Worm (Caenorhabditis elegans) whole organism, L2 larva: ENCODE results near the gene C35D10.6.

Source experiments
- ama-1 ChIP-seq: fragments of 150-350 bp; optimal IDR thresholded peaks from 2 replicates; lab custom pipeline; 2018; ENCODE audit warnings: inconsistent platforms
- blmp-1 ChIP-seq: sonication (generic microtip); optimal IDR thresholded peaks from 2 replicates; lab custom pipeline; 2017; ENCODE audit warnings: missing genetic modification characterization, mild to moderate bottlenecking, missing compliant biosample characterization, antibody characterized with exemption, moderate library complexity; ENCODE audit not compliant: insufficient read depth
- egl-27 ChIP-seq: sonication (generic microtip); optimal IDR thresholded peaks from 3 replicates; lab custom pipeline; 2017; ENCODE audit warnings: missing biosample characterization, missing genetic modification reagents, missing genetic modification characterization
- gmeb-1 ChIP-seq: fragments of 150-350 bp; optimal IDR thresholded peaks from 2 replicates; lab custom pipeline; 2014; ENCODE audit warnings: missing biosample characterization, missing genetic modification characterization
- nhr-10 ChIP-seq: sonication (generic microtip); optimal IDR thresholded peaks from 2 replicates; lab custom pipeline; 2017; ENCODE audit warnings: missing biosample characterization, missing genetic modification characterization
- nhr-11 ChIP-seq: fragments of 150-350 bp; optimal IDR thresholded peaks from 2 replicates; lab custom pipeline; 2014; ENCODE audit warnings: missing biosample characterization, missing genetic modification characterization
- nhr-12 ChIP-seq: fragments of 150-350 bp; optimal IDR thresholded peaks from 2 replicates; lab custom pipeline; 2014; ENCODE audit warnings: missing biosample characterization, missing genetic modification characterization
- nhr-237 ChIP-seq: fragments of 150-350 bp; optimal IDR thresholded peaks from 2 replicates; lab custom pipeline; 2014; ENCODE audit warnings: missing biosample characterization, missing genetic modification characterization
- skn-1 ChIP-seq: sonication (generic microtip); optimal IDR thresholded peaks from 2 replicates; lab custom pipeline; 2017; ENCODE audit warnings: missing biosample characterization, missing genetic modification characterization
- unc-39 ChIP-seq: fragments of 150-350 bp; optimal IDR thresholded peaks from 2 replicates; lab custom pipeline; 2014; ENCODE audit warnings: missing biosample characterization, missing genetic modification characterization
- ztf-11 ChIP-seq: sonication (generic microtip); optimal IDR thresholded peaks from 2 replicates; lab custom pipeline; 2017; ENCODE audit warnings: missing biosample characterization, missing genetic modification characterization

- TF ChIP-seq nhr-10 (tag; lab: Kevin White, UChicago) (peak; percentile 86), ztf-11 (tag; lab: Kevin White, UChicago) (no peak), gmeb-1 (tag; lab: Kevin White, UChicago) (peak; percentile 93), unc-39 (tag; lab: Kevin White, UChicago) (no peak), nhr-237 (tag; lab: Kevin White, UChicago) (peak; percentile 87), egl-27 (tag; lab: Kevin White, UChicago) (peak; percentile 98), nhr-12 (tag; lab: Kevin White, UChicago) (peak; percentile 65), skn-1 (tag; lab: Kevin White, UChicago) (peak; percentile 41), ama-1 (lab: Kevin White, UChicago) (peak; percentile 36), blmp-1 (peak; percentile 99), nhr-11 (tag; lab: Kevin White, UChicago) (no peak)
These were observed 40.6 kb downstream of the C35D10.6 start for ce11 chrIII:4899728-4900127.
